Fruit fly (Drosophila melanogaster) whole organism, embryonic: ENCODE results near the gene Argk1.

Experiments used
- ATbp ChIP-seq: fragments of 200-800 bp; sonication (Bioruptor generic); optimal IDR thresholded peaks from 2 replicates; lab custom pipeline; 2017; ENCODE audit warnings: missing biosample characterization, mild to moderate bottlenecking, missing genetic modification characterization, missing genetic modification reagents
- Aef1 ChIP-seq: fragments of 200-800 bp; sonication (Bioruptor generic); IDR thresholded peaks from 3 replicates; pipeline ENCODE4 v1.3.6; 2022; ENCODE audit warnings: missing biosample characterization, missing genetic modification characterization
- Asciz ChIP-seq: fragments of 200-800 bp; sonication (Bioruptor generic); optimal IDR thresholded peaks from 2 replicates; lab custom pipeline; 2017; ENCODE audit warnings: missing biosample characterization, mild to moderate bottlenecking, missing genetic modification characterization, missing genetic modification reagents
- CG1024 ChIP-seq: fragments of 200-800 bp; sonication (Bioruptor generic); IDR thresholded peaks from 2 replicates; pipeline ENCODE4 v1.3.6; 2022; ENCODE audit warnings: missing biosample characterization, missing genetic modification characterization
- CG10979 ChIP-seq: fragments of 200-800 bp; sonication (Bioruptor generic); optimal IDR thresholded peaks from 2 replicates; lab custom pipeline; 2018; ENCODE audit warnings: missing biosample characterization, mild to moderate bottlenecking, missing genetic modification characterization, moderate library complexity
- CG15011 ChIP-seq: fragments of 200-800 bp; sonication (Bioruptor generic); optimal IDR thresholded peaks from 3 replicates; lab custom pipeline; 2018; ENCODE audit warnings: missing biosample characterization, mild to moderate bottlenecking, missing genetic modification characterization
- CG17802 ChIP-seq: fragments of 200-800 bp; sonication (Bioruptor generic); optimal IDR thresholded peaks from 2 replicates; lab custom pipeline; 2018; ENCODE audit warnings: missing biosample characterization, mild to moderate bottlenecking, missing genetic modification characterization, moderate library complexity
- CG17912 ChIP-seq: fragments of 200-800 bp; sonication (Bioruptor generic); optimal IDR thresholded peaks from 2 replicates; lab custom pipeline; 2018; ENCODE audit warnings: missing biosample characterization, mild to moderate bottlenecking, missing genetic modification characterization
- CG18011 ChIP-seq: fragments of 200-800 bp; sonication (Bioruptor generic); optimal IDR thresholded peaks from 2 replicates; lab custom pipeline; 2017; ENCODE audit warnings: missing biosample characterization, missing genetic modification characterization, mild to moderate bottlenecking, moderate library complexity, missing genotype
- CG18476 ChIP-seq: fragments of 200-800 bp; sonication (Bioruptor generic); optimal IDR thresholded peaks from 2 replicates; lab custom pipeline; 2016; ENCODE audit warnings: missing biosample characterization, mild to moderate bottlenecking, missing genetic modification characterization
- CG2129 ChIP-seq: fragments of 200-800 bp; sonication (Bioruptor generic); IDR thresholded peaks from 2 replicates; pipeline ENCODE4 v1.3.6; 2022; ENCODE audit warnings: missing biosample characterization, missing genetic modification characterization; ENCODE audit not compliant: partially characterized antibody
- CG2875 ChIP-seq: fragments of 200-800 bp; sonication (Bioruptor generic); optimal IDR thresholded peaks from 2 replicates; lab custom pipeline; 2017; ENCODE audit warnings: missing biosample characterization, mild to moderate bottlenecking, missing genetic modification characterization, missing genetic modification reagents
- CG2889 ChIP-seq: fragments of 200-800 bp; sonication (Bioruptor generic); IDR thresholded peaks from 3 replicates; pipeline ENCODE4 v1.3.6; 2022; ENCODE audit warnings: missing biosample characterization, missing genetic modification characterization
- CG31365 ChIP-seq: fragments of 200-800 bp; sonication (Bioruptor generic); optimal IDR thresholded peaks from 2 replicates; lab custom pipeline; 2018; ENCODE audit warnings: missing biosample characterization, mild to moderate bottlenecking, missing genetic modification characterization
- CG3995 ChIP-seq: fragments of 200-800 bp; sonication (Bioruptor generic); optimal IDR thresholded peaks from 3 replicates; lab custom pipeline; 2016; ENCODE audit warnings: missing biosample characterization, missing genetic modification characterization
- CG42726 ChIP-seq: fragments of 200-800 bp; sonication (Bioruptor generic); IDR thresholded peaks from 2 replicates; pipeline ENCODE4 v1.3.6; 2022; ENCODE audit warnings: missing biosample characterization, missing genetic modification characterization; ENCODE audit not compliant: partially characterized antibody
- CG4730 ChIP-seq: fragments of 200-800 bp; sonication (Bioruptor generic); IDR thresholded peaks from 2 replicates; pipeline ENCODE4 v1.3.6; 2022; ENCODE audit warnings: missing biosample characterization, missing genetic modification characterization
- CG5180 ChIP-seq: fragments of 200-800 bp; sonication (Bioruptor generic); optimal IDR thresholded peaks from 3 replicates; lab custom pipeline; 2017; ENCODE audit warnings: missing biosample characterization, missing genetic modification characterization, mild to moderate bottlenecking, moderate library complexity, missing genetic modification reagents
- CG6813 ChIP-seq: fragments of 200-800 bp; sonication (Bioruptor generic); optimal IDR thresholded peaks from 2 replicates; lab custom pipeline; 2017; ENCODE audit warnings: missing biosample characterization, missing genetic modification characterization, mild to moderate bottlenecking, moderate library complexity, missing genetic modification reagents
- CG9817 ChIP-seq: fragments of 200-800 bp; sonication (Bioruptor generic); optimal IDR thresholded peaks from 2 replicates; lab custom pipeline; 2018; ENCODE audit warnings: missing biosample characterization, mild to moderate bottlenecking, missing genetic modification characterization, moderate library complexity
- D ChIP-seq, 2 experiments: fragments of 200-800 bp in 1 of 2; fragments of >200 bp in 1 of 2; sonication (Bioruptor generic) in 1 of 2; optimal IDR thresholded peaks; 2 replicates in 1 of 2; 3 replicates in 1 of 2; lab custom pipeline; 2017; ENCODE audit warnings: mild to moderate bottlenecking in 1 of 2, missing biosample characterization in 1 of 2, missing genetic modification characterization in 1 of 2, missing genetic modification reagents in 1 of 2
- Deaf1 ChIP-seq: fragments of 200-800 bp; optimal IDR thresholded peaks from 3 replicates; lab custom pipeline; 2019; ENCODE audit warnings: missing biosample characterization, mild to moderate bottlenecking, missing genetic modification characterization, moderate library complexity
- Fer3 ChIP-seq: fragments of 200-800 bp; sonication (Bioruptor generic); optimal IDR thresholded peaks from 2 replicates; lab custom pipeline; 2018; ENCODE audit warnings: missing biosample characterization, mild to moderate bottlenecking, missing genetic modification characterization, moderate library complexity
- HLH4C ChIP-seq: fragments of 200-800 bp; sonication (Bioruptor generic); IDR thresholded peaks from 3 replicates; pipeline ENCODE4 v1.3.6; 2022; ENCODE audit warnings: missing biosample characterization, missing genetic modification characterization; ENCODE audit not compliant: partially characterized antibody
- HmgD ChIP-seq: fragments of 200-800 bp; sonication (Bioruptor generic); optimal IDR thresholded peaks from 3 replicates; lab custom pipeline; 2016; ENCODE audit warnings: missing biosample characterization, missing genetic modification characterization
- Hmx ChIP-seq: fragments of 200-800 bp; sonication (Bioruptor generic); optimal IDR thresholded peaks from 2 replicates; lab custom pipeline; 2016; ENCODE audit warnings: missing biosample characterization, missing genetic modification characterization
- Hr78 ChIP-seq, 2 experiments: fragments of 200-800 bp in 1 of 2; fragments of >200 bp in 1 of 2; sonication (Bioruptor generic) in 1 of 2; optimal IDR thresholded peaks; 2 replicates each; lab custom pipeline; 2017 to 2019; ENCODE audit warnings: missing biosample characterization in 2 of 2, missing genetic modification characterization in 2 of 2, mild to moderate bottlenecking in 1 of 2, moderate library complexity in 1 of 2
- Lpt ChIP-seq: fragments of >200 bp; optimal IDR thresholded peaks from 2 replicates; lab custom pipeline; 2018; ENCODE audit warnings: missing biosample characterization, missing genetic modification characterization
- MBD-R2 ChIP-seq: fragments of 200-800 bp; sonication (Bioruptor generic); IDR thresholded peaks from 2 replicates; pipeline ENCODE4 v1.3.6; 2022; ENCODE audit warnings: missing biosample characterization, missing genetic modification characterization
- NFAT ChIP-seq: fragments of 200-800 bp; sonication (Bioruptor generic); IDR thresholded peaks from 2 replicates; pipeline ENCODE4 v1.3.6; 2022; ENCODE audit warnings: missing biosample characterization, missing genetic modification characterization
- NK7.1 ChIP-seq: fragments of 200-800 bp; sonication (Bioruptor generic); optimal IDR thresholded peaks from 3 replicates; lab custom pipeline; 2016; ENCODE audit warnings: missing biosample characterization, missing genetic modification characterization
- Neu2 ChIP-seq: fragments of 200-800 bp; sonication (Bioruptor generic); optimal IDR thresholded peaks from 3 replicates; lab custom pipeline; 2016; ENCODE audit warnings: missing biosample characterization, missing genetic modification characterization, borderline replicate concordance
- Ravus ChIP-seq: fragments of 200-800 bp; sonication (Bioruptor generic); IDR thresholded peaks from 2 replicates; pipeline ENCODE4 v1.3.6; 2022; ENCODE audit warnings: missing biosample characterization, missing genetic modification characterization
- Six4 ChIP-seq: fragments of 200-800 bp; sonication (Bioruptor generic); optimal IDR thresholded peaks from 2 replicates; lab custom pipeline; 2016; ENCODE audit warnings: missing biosample characterization, missing genetic modification characterization
- Sox100B ChIP-seq: fragments of 200-800 bp; sonication (Bioruptor generic); optimal IDR thresholded peaks from 3 replicates; lab custom pipeline; 2018; ENCODE audit warnings: missing biosample characterization, mild to moderate bottlenecking, missing genetic modification characterization
- Tbp ChIP-seq: fragments of >200 bp; optimal IDR thresholded peaks from 2 replicates; lab custom pipeline; 2018; ENCODE audit warnings: missing biosample characterization, missing genetic modification characterization
- cas ChIP-seq: fragments of 200-800 bp; sonication (Bioruptor generic); IDR thresholded peaks from 2 replicates; pipeline ENCODE4 v1.3.6; 2022; ENCODE audit warnings: missing biosample characterization, missing genetic modification characterization
- ci ChIP-seq: fragments of 200-800 bp; sonication (Bioruptor generic); IDR thresholded peaks from 3 replicates; pipeline ENCODE4 v1.3.6; 2022; ENCODE audit warnings: missing biosample characterization, missing genetic modification characterization
- dan ChIP-seq: fragments of 200-800 bp; sonication (Bioruptor generic); IDR thresholded peaks from 2 replicates; pipeline ENCODE4 v1.3.6; 2022; ENCODE audit warnings: missing biosample characterization, missing genetic modification characterization
- dimm ChIP-seq: fragments of 200-800 bp; sonication (Bioruptor generic); IDR thresholded peaks from 2 replicates; pipeline ENCODE4 v1.3.6; 2022; ENCODE audit warnings: missing biosample characterization, missing genetic modification characterization
- dmrt11E ChIP-seq: fragments of 200-800 bp; sonication (Bioruptor generic); optimal IDR thresholded peaks from 3 replicates; lab custom pipeline; 2018; ENCODE audit warnings: missing biosample characterization, mild to moderate bottlenecking, missing genetic modification characterization, moderate library complexity
- grau ChIP-seq: fragments of 200-800 bp; optimal IDR thresholded peaks from 3 replicates; lab custom pipeline; 2019; ENCODE audit warnings: missing biosample characterization, mild to moderate bottlenecking, missing genetic modification characterization, moderate library complexity
- jumu ChIP-seq: fragments of 200-800 bp; sonication (Bioruptor generic); optimal IDR thresholded peaks from 3 replicates; lab custom pipeline; 2016; ENCODE audit warnings: missing biosample characterization, missing genetic modification characterization
- lilli ChIP-seq: fragments of 200-800 bp; sonication (Bioruptor generic); optimal IDR thresholded peaks from 3 replicates; lab custom pipeline; 2016; ENCODE audit warnings: missing biosample characterization, missing genetic modification characterization
- luna ChIP-seq: fragments of 200-800 bp; sonication (Bioruptor generic); optimal IDR thresholded peaks from 2 replicates; lab custom pipeline; 2016; ENCODE audit warnings: missing biosample characterization, missing genetic modification characterization
- p53 ChIP-seq: fragments of 200-800 bp; sonication (Bioruptor generic); optimal IDR thresholded peaks from 2 replicates; lab custom pipeline; 2016; ENCODE audit warnings: missing biosample characterization, missing genetic modification characterization
- ro ChIP-seq: fragments of 200-800 bp; sonication (Bioruptor generic); IDR thresholded peaks from 2 replicates; pipeline ENCODE4 v1.3.6; 2022; ENCODE audit warnings: missing biosample characterization, missing genetic modification characterization
- sr ChIP-seq: fragments of 200-800 bp; sonication (Bioruptor generic); IDR thresholded peaks from 3 replicates; pipeline ENCODE4 v1.3.6; 2022; ENCODE audit warnings: missing biosample characterization, missing genetic modification characterization
- vfl ChIP-seq: fragments of 200-800 bp; sonication (Bioruptor generic); optimal IDR thresholded peaks from 2 replicates; lab custom pipeline; 2016; ENCODE audit warnings: missing biosample characterization, missing genetic modification characterization

Gene Argk1

dm6 chr3L:9042200-9042988, 23.4 kb downstream of the Argk1 start (continued):
- peak; percentile 77 for TF ChIP-seq CG10979 (tag; lab: Kevin White, UChicago)
- TF ChIP-seq ci (GFP tag; lab: Robert Waterston, UW) = peak; percentile 59; the same call in 2 of the 3 replicates
- TF ChIP-seq CG31365 = no peak
- TF ChIP-seq CG2875 (GFP tag; lab: Kevin White, UChicago) = peak; percentile 29
- no peak for TF ChIP-seq CG3995 (GFP tag; lab: Kevin White, UChicago)
- TF ChIP-seq sr = no peak
- TF ChIP-seq Tbp (GFP tag; lab: Kevin White, UChicago) = no peak
- TF ChIP-seq ro = no peak
- no peak for TF ChIP-seq CG2129 (GFP tag; lab: Robert Waterston, UW)
- TF ChIP-seq CG42726 (GFP tag; lab: Robert Waterston, UW) = no peak
- TF ChIP-seq Deaf1 = peak; percentile 14
- no peak for TF ChIP-seq NK7.1
- peak; percentile 26 for TF ChIP-seq Six4 (GFP tag; lab: Kevin White, UChicago)
- no peak for TF ChIP-seq HLH4C (GFP tag; lab: Robert Waterston, UW)
- peak; percentile 52 for TF ChIP-seq D (optimal IDR thresholded peaks at IDR 0.05; lab: Kevin White, UChicago)
- peak; percentile 62 for TF ChIP-seq D (GFP tag; optimal IDR thresholded peaks at IDR 0.05; lab: Kevin White, UChicago)
- no peak for TF ChIP-seq MBD-R2 (GFP tag; lab: Robert Waterston, UW)
- TF ChIP-seq dimm (GFP tag; lab: Robert Waterston, UW) = no peak
- TF ChIP-seq Asciz = peak; percentile 52
- TF ChIP-seq Neu2 (GFP tag; lab: Kevin White, UChicago) = no peak
- TF ChIP-seq Aef1 = no peak
- TF ChIP-seq ATbp (GFP tag; lab: Kevin White, UChicago) = peak; percentile 23
- no peak for TF ChIP-seq CG18011 (GFP tag; lab: Kevin White, UChicago)
- TF ChIP-seq vfl (GFP tag; lab: Kevin White, UChicago) = no peak
- TF ChIP-seq NFAT = no peak
- no peak for TF ChIP-seq CG2889 (GFP tag; lab: Robert Waterston, UW)
- TF ChIP-seq CG6813 = peak; percentile 8
- TF ChIP-seq cas (GFP tag; lab: Robert Waterston, UW) = no peak
- TF ChIP-seq Lpt (GFP tag; lab: Kevin White, UChicago) = no peak
- no peak for TF ChIP-seq Ravus (GFP tag; lab: Robert Waterston, UW)
- no peak for TF ChIP-seq CG5180 (GFP tag; lab: Kevin White, UChicago)
- TF ChIP-seq CG1024 (GFP tag; lab: Robert Waterston, UW) = no peak
- no peak for TF ChIP-seq lilli (GFP tag; lab: Kevin White, UChicago)
- TF ChIP-seq CG4730 (GFP tag; lab: Robert Waterston, UW) = no peak
- no peak for TF ChIP-seq Hmx
- TF ChIP-seq Sox100B (GFP tag; lab: Kevin White, UChicago) = peak; percentile 55
- TF ChIP-seq Hr78 (GFP tag; optimal IDR thresholded peaks at IDR 0.05; lab: Kevin White, UChicago) = peak in 1 of 2 experiments; percentile 65
- peak; percentile 80 for TF ChIP-seq dmrt11E
- TF ChIP-seq luna (GFP tag; lab: Kevin White, UChicago) = no peak
- peak; percentile 38 for TF ChIP-seq grau (tag; lab: Kevin White, UChicago)
- no peak for TF ChIP-seq CG17912 (GFP tag; lab: Kevin White, UChicago)
- no peak for TF ChIP-seq CG15011
- no peak for TF ChIP-seq CG9817
- TF ChIP-seq dan (GFP tag; lab: Robert Waterston, UW) = no peak
- TF ChIP-seq jumu (GFP tag; lab: Kevin White, UChicago) = no peak
- no peak for TF ChIP-seq CG17802 (tag; lab: Kevin White, UChicago)
- no peak for TF ChIP-seq HmgD
- TF ChIP-seq CG18476 (GFP tag; lab: Kevin White, UChicago) = no peak
- TF ChIP-seq p53 (GFP tag; lab: Kevin White, UChicago) = no peak
- TF ChIP-seq Fer3 (tag; lab: Kevin White, UChicago) = no peak
